Worm (Caenorhabditis elegans) whole organism, dauer: Measurements from ENCODE around the gene F09B12.5.

Source experiments
- unc-62 ChIP-seq: sonication (generic microtip); optimal IDR thresholded peaks from 2 replicates; lab custom pipeline; 2017; ENCODE audit warnings: missing biosample characterization, missing genetic modification reagents, missing genetic modification characterization

F09B12.5 gene

ce11 chrX:15057900-15058299 is 26.6 kb upstream of the F09B12.5 start:
- TF ChIP-seq unc-62: no peak

ce11 chrX:15060303-15060702 is 24.2 kb upstream of the F09B12.5 start, which contains the start of gene fbxa-96:
Gene fbxa-96 (minus strand): TSS chrX:15060403.
- TF ChIP-seq unc-62: no peak

ce11 chrX:15069242-15069641 is 15.3 kb upstream of the F09B12.5 start, which contains the start of gene mam-6:
Gene mam-6 (minus strand): TSS chrX:15069342.
- no peak for TF ChIP-seq unc-62

ce11 chrX:15070137-15070536 is 14.4 kb upstream of the F09B12.5 start:
- no peak for TF ChIP-seq unc-62

ce11 chrX:15072877-15073276 is 11.6 kb upstream of the F09B12.5 start:
- TF ChIP-seq unc-62: no peak

ce11 chrX:15073479-15073878 is 11.0 kb upstream of the F09B12.5 start:
- no peak for TF ChIP-seq unc-62

- TF ChIP-seq unc-62: no peak
Observed at ce11 chrX:15075170-15075569, 9.3 kb upstream of the F09B12.5 start.

- no peak for TF ChIP-seq unc-62
Observed at ce11 chrX:15076042-15076565, 8.4 kb upstream of the F09B12.5 start, which contains the start of the genes H40L08.3 and H40L08.9. Gene H40L08.3 (minus strand): TSS chrX:15076092. Gene H40L08.9 (minus strand): TSS chrX:15076480.

ce11 chrX:15076909-15077308 is 7.6 kb upstream of the F09B12.5 start:
- no peak for TF ChIP-seq unc-62

ce11 chrX:15077597-15078261 is 6.8 kb upstream of the F09B12.5 start, which contains the start of the genes H40L08.8, H40L08.2 and H40L08.7:
Gene H40L08.8 (minus strand): TSS chrX:15077633.
Gene H40L08.2 (minus strand): TSS chrX:15077744.
Gene H40L08.7 (minus strand): TSS chrX:15077744.
- TF ChIP-seq unc-62: no peak

- no peak for TF ChIP-seq unc-62
Observed at ce11 chrX:15078276-15078675, 6.2 kb upstream of the F09B12.5 start.

ce11 chrX:15079406-15079805 is 5.1 kb upstream of the F09B12.5 start:
- no peak for TF ChIP-seq unc-62

- TF ChIP-seq unc-62: no peak
Observed at ce11 chrX:15081486-15081885, 3.0 kb upstream of the F09B12.5 start.

ce11 chrX:15083795-15084194 is 700 bp upstream of the F09B12.5 start, which contains the start of gene H40L08.1:
Gene H40L08.1 (minus strand): TSS chrX:15084086.
- TF ChIP-seq unc-62: no peak

- no peak for TF ChIP-seq unc-62
Observed at ce11 chrX:15087752-15088151, 3.3 kb downstream of the F09B12.5 start.

- TF ChIP-seq unc-62: no peak
Observed at ce11 chrX:15089123-15089522, 4.6 kb downstream of the F09B12.5 start, which contains the start of gene flr-4. Gene flr-4 (plus strand): TSS chrX:15089397.

- no peak for TF ChIP-seq unc-62
Observed at ce11 chrX:15092775-15093386, 8.4 kb downstream of the F09B12.5 start.

ce11 chrX:15094973-15095372 is 10.5 kb downstream of the F09B12.5 start, which contains the start of gene F09B12.7:
Gene F09B12.7 (minus strand): TSS chrX:15095073.
- no peak for TF ChIP-seq unc-62
